Fruit fly (Drosophila melanogaster) whole organism, prepupa: ENCODE results near the gene CG13114.
A peak's percentile ranks its signal among the peaks of the same experiment; 100 is the strongest.

Source experiments
- Blimp-1 ChIP-seq: fragments of 200-800 bp; sonication (Bioruptor generic); optimal IDR thresholded peaks from 3 replicates; lab custom pipeline; 2017; ENCODE audit warnings: missing biosample characterization, missing genetic modification characterization, mild to moderate bottlenecking, moderate library complexity, missing genetic modification reagents
- CG10631 ChIP-seq: fragments of 200-800 bp; sonication (Bioruptor generic); optimal IDR thresholded peaks from 2 replicates; lab custom pipeline; 2016; ENCODE audit warnings: missing biosample characterization, missing genetic modification characterization
- CG10669 ChIP-seq: fragments of 200-800 bp; sonication (Bioruptor generic); optimal IDR thresholded peaks from 3 replicates; lab custom pipeline; 2018; ENCODE audit warnings: missing biosample characterization, mild to moderate bottlenecking, missing genetic modification characterization, moderate library complexity
- CG11294 ChIP-seq: fragments of 200-800 bp; sonication (Bioruptor generic); IDR thresholded peaks from 2 replicates; pipeline ENCODE4 v1.3.6; 2022; ENCODE audit warnings: missing biosample characterization, missing genetic modification characterization
- CG11762 ChIP-seq: fragments of 200-800 bp; sonication (Bioruptor generic); optimal IDR thresholded peaks from 3 replicates; lab custom pipeline; 2016; ENCODE audit warnings: missing biosample characterization, missing genetic modification characterization; ENCODE audit not compliant: insufficient read depth
- CG11902 ChIP-seq: fragments of 200-800 bp; sonication (Bioruptor generic); optimal IDR thresholded peaks from 3 replicates; lab custom pipeline; 2016; ENCODE audit warnings: missing biosample characterization, missing genetic modification characterization
- CG1621 ChIP-seq: fragments of 200-800 bp; sonication (Bioruptor generic); optimal IDR thresholded peaks from 3 replicates; lab custom pipeline; 2018; ENCODE audit warnings: missing biosample characterization, mild to moderate bottlenecking, missing genetic modification characterization
- CG16779 ChIP-seq: fragments of 200-800 bp; sonication (Bioruptor generic); optimal IDR thresholded peaks from 3 replicates; lab custom pipeline; 2017; ENCODE audit warnings: missing biosample characterization, mild to moderate bottlenecking, missing genetic modification characterization
- CG3032 ChIP-seq: fragments of 200-800 bp; optimal IDR thresholded peaks from 2 replicates; lab custom pipeline; 2019; ENCODE audit warnings: missing biosample characterization, mild to moderate bottlenecking, missing genetic modification characterization, moderate library complexity
- CG31627 ChIP-seq: fragments of 200-800 bp; sonication (Bioruptor generic); optimal IDR thresholded peaks from 3 replicates; lab custom pipeline; 2016; ENCODE audit warnings: missing biosample characterization, missing genetic modification characterization
- CG32006 ChIP-seq: fragments of 200-800 bp; sonication (Bioruptor generic); optimal IDR thresholded peaks from 3 replicates; lab custom pipeline; 2017; ENCODE audit warnings: missing biosample characterization, mild to moderate bottlenecking, missing genetic modification characterization
- CG34406 ChIP-seq: fragments of 200-800 bp; sonication (Bioruptor generic); optimal IDR thresholded peaks from 3 replicates; lab custom pipeline; 2016; ENCODE audit warnings: missing biosample characterization, missing genetic modification characterization
- CG3919 ChIP-seq: fragments of 200-800 bp; sonication (Bioruptor generic); optimal IDR thresholded peaks from 3 replicates; lab custom pipeline; 2016; ENCODE audit warnings: missing biosample characterization, missing genetic modification characterization
- CG4318 ChIP-seq: fragments of 200-800 bp; sonication (Bioruptor generic); optimal IDR thresholded peaks from 3 replicates; lab custom pipeline; 2017; ENCODE audit warnings: missing biosample characterization, mild to moderate bottlenecking, missing genetic modification characterization
- CG6163 ChIP-seq: fragments of 200-800 bp; sonication (Bioruptor generic); IDR thresholded peaks from 3 replicates; pipeline ENCODE4 v1.3.6; 2022; ENCODE audit warnings: missing biosample characterization, missing genetic modification characterization
- CG6276 ChIP-seq: fragments of 200-800 bp; sonication (Bioruptor generic); optimal IDR thresholded peaks from 2 replicates; lab custom pipeline; 2017; ENCODE audit warnings: missing biosample characterization, mild to moderate bottlenecking, missing genetic modification characterization
- CG6792 ChIP-seq: fragments of 200-800 bp; sonication (Bioruptor generic); optimal IDR thresholded peaks from 3 replicates; lab custom pipeline; 2016; ENCODE audit warnings: missing biosample characterization, missing genetic modification characterization
- CG6808 ChIP-seq: fragments of 200-800 bp; sonication (Bioruptor generic); optimal IDR thresholded peaks from 3 replicates; lab custom pipeline; 2017; ENCODE audit warnings: missing biosample characterization, missing genetic modification characterization, mild to moderate bottlenecking, moderate library complexity, missing genetic modification reagents
- CG7368 ChIP-seq: fragments of 200-800 bp; sonication (Bioruptor generic); optimal IDR thresholded peaks from 3 replicates; lab custom pipeline; 2016; ENCODE audit warnings: missing biosample characterization, missing genetic modification characterization
- CG8119 ChIP-seq: fragments of 200-800 bp; sonication (Bioruptor generic); IDR thresholded peaks from 3 replicates; pipeline ENCODE4 v1.3.6; 2022; ENCODE audit warnings: missing biosample characterization, missing genetic modification characterization
- CG8319 ChIP-seq: fragments of 200-800 bp; sonication (Bioruptor generic); optimal IDR thresholded peaks from 3 replicates; lab custom pipeline; 2016; ENCODE audit warnings: missing biosample characterization, missing genetic modification characterization
- CG8632 ChIP-seq: fragments of 200-800 bp; sonication (Bioruptor generic); optimal IDR thresholded peaks from 3 replicates; lab custom pipeline; 2016; ENCODE audit warnings: missing biosample characterization, missing genetic modification characterization
- CG9139 ChIP-seq: fragments of 200-800 bp; sonication (Bioruptor generic); optimal IDR thresholded peaks from 3 replicates; lab custom pipeline; 2017; ENCODE audit warnings: missing biosample characterization, mild to moderate bottlenecking, missing genetic modification characterization
- Eip75B ChIP-seq: fragments of 200-800 bp; sonication (Bioruptor generic); optimal IDR thresholded peaks from 3 replicates; lab custom pipeline; 2016; ENCODE audit warnings: missing biosample characterization, missing genetic modification characterization
- Eip78C ChIP-seq: fragments of 200-800 bp; sonication (Bioruptor generic); peaks from one replicate; lab custom pipeline; 2016; ENCODE audit warnings: missing biosample characterization, missing genetic modification characterization
- Ets21C ChIP-seq: fragments of 200-800 bp; sonication (Bioruptor generic); optimal IDR thresholded peaks from 3 replicates; lab custom pipeline; 2016; ENCODE audit warnings: missing biosample characterization, missing genetic modification characterization
- Ets96B ChIP-seq: fragments of 200-800 bp; optimal IDR thresholded peaks from 2 replicates; lab custom pipeline; 2019; ENCODE audit warnings: missing biosample characterization, mild to moderate bottlenecking, missing genetic modification characterization, moderate library complexity
- Hr4 ChIP-seq: fragments of 200-800 bp; sonication (Bioruptor generic); optimal IDR thresholded peaks from 3 replicates; lab custom pipeline; 2016; ENCODE audit warnings: missing biosample characterization, missing genetic modification characterization
- Met ChIP-seq: fragments of 200-800 bp; sonication (Bioruptor generic); optimal IDR thresholded peaks from 3 replicates; lab custom pipeline; 2016; ENCODE audit warnings: missing biosample characterization, missing genetic modification characterization
- Sox102F ChIP-seq: fragments of 200-800 bp; sonication (Bioruptor generic); optimal IDR thresholded peaks from 2 replicates; lab custom pipeline; 2016; ENCODE audit warnings: missing biosample characterization, mild to moderate bottlenecking, missing genetic modification characterization
- Sox14 ChIP-seq: fragments of 200-800 bp; sonication (Bioruptor generic); optimal IDR thresholded peaks from 3 replicates; lab custom pipeline; 2016; ENCODE audit warnings: missing biosample characterization, missing genetic modification characterization
- Sox15 ChIP-seq: fragments of 200-800 bp; sonication (Bioruptor generic); optimal IDR thresholded peaks from 3 replicates; lab custom pipeline; 2016; ENCODE audit warnings: missing biosample characterization, missing genetic modification characterization
- achi ChIP-seq: fragments of 200-800 bp; sonication (Bioruptor generic); optimal IDR thresholded peaks from 3 replicates; lab custom pipeline; 2016; ENCODE audit warnings: missing biosample characterization, missing genetic modification characterization
- acj6 ChIP-seq: fragments of 200-800 bp; sonication (Bioruptor generic); optimal IDR thresholded peaks from 3 replicates; lab custom pipeline; 2016; ENCODE audit warnings: missing biosample characterization, missing genetic modification characterization
- cyc ChIP-seq: fragments of 200-800 bp; sonication (Bioruptor generic); optimal IDR thresholded peaks from 3 replicates; lab custom pipeline; 2016; ENCODE audit warnings: missing biosample characterization, missing genetic modification characterization
- dsx ChIP-seq: fragments of 200-800 bp; optimal IDR thresholded peaks from 3 replicates; lab custom pipeline; 2019; ENCODE audit warnings: missing biosample characterization, mild to moderate bottlenecking, missing genetic modification characterization, moderate library complexity; ENCODE audit not compliant: poor library complexity, severe bottlenecking
- eg ChIP-seq: fragments of 200-800 bp; sonication (Bioruptor generic); IDR thresholded peaks from 3 replicates; pipeline ENCODE4 v1.3.6; 2022; ENCODE audit warnings: missing biosample characterization, missing genetic modification characterization
- esn ChIP-seq: fragments of 200-800 bp; sonication (Bioruptor generic); optimal IDR thresholded peaks from 2 replicates; lab custom pipeline; 2016; ENCODE audit warnings: missing biosample characterization, mild to moderate bottlenecking, missing genetic modification characterization, moderate library complexity
- fd59A ChIP-seq: fragments of 200-800 bp; sonication (Bioruptor generic); optimal IDR thresholded peaks from 2 replicates; lab custom pipeline; 2017; ENCODE audit warnings: missing biosample characterization, mild to moderate bottlenecking, missing genetic modification characterization, missing genetic modification reagents
- fkh ChIP-seq: fragments of 200-800 bp; sonication (Bioruptor generic); optimal IDR thresholded peaks from 3 replicates; lab custom pipeline; 2017; ENCODE audit warnings: missing biosample characterization, mild to moderate bottlenecking, missing genetic modification characterization, moderate library complexity
- lz ChIP-seq: fragments of 200-800 bp; sonication (Bioruptor generic); optimal IDR thresholded peaks from 3 replicates; lab custom pipeline; 2016; ENCODE audit warnings: missing biosample characterization, missing genetic modification characterization
- net ChIP-seq: fragments of 200-800 bp; sonication (Bioruptor generic); optimal IDR thresholded peaks from 3 replicates; lab custom pipeline; 2016; ENCODE audit warnings: missing biosample characterization, missing genetic modification characterization
- pdm3 ChIP-seq: fragments of 200-800 bp; sonication (Bioruptor generic); optimal IDR thresholded peaks from 3 replicates; lab custom pipeline; 2016; ENCODE audit warnings: missing biosample characterization, missing genetic modification characterization
- salr ChIP-seq, 2 experiments: fragments of 200-800 bp; sonication (Bioruptor generic); optimal IDR thresholded peaks; 3 replicates each; lab custom pipeline; 2016 to 2018; ENCODE audit warnings: missing biosample characterization in 2 of 2, missing genetic modification characterization in 2 of 2, mild to moderate bottlenecking in 1 of 2
- spab ChIP-seq: fragments of 200-800 bp; sonication (Bioruptor generic); optimal IDR thresholded peaks from 2 replicates; lab custom pipeline; 2017; ENCODE audit warnings: missing biosample characterization, mild to moderate bottlenecking, missing genetic modification characterization, missing genetic modification reagents
- ss ChIP-seq, 2 experiments: fragments of 200-800 bp; sonication (Bioruptor generic); optimal IDR thresholded peaks; 2 replicates in 1 of 2; 3 replicates in 1 of 2; lab custom pipeline; 2017 to 2018; ENCODE audit warnings: mild to moderate bottlenecking in 2 of 2, missing biosample characterization in 2 of 2, missing genetic modification characterization in 2 of 2, moderate library complexity in 1 of 2
- svp ChIP-seq: fragments of 200-800 bp; sonication (Bioruptor generic); peaks from one replicate; lab custom pipeline; 2016; ENCODE audit warnings: missing biosample characterization, missing genetic modification characterization
- topi ChIP-seq: fragments of 200-800 bp; sonication (Bioruptor generic); optimal IDR thresholded peaks from 3 replicates; lab custom pipeline; 2016; ENCODE audit warnings: missing biosample characterization, missing genetic modification characterization
- vri ChIP-seq: fragments of 200-800 bp; sonication (Bioruptor generic); optimal IDR thresholded peaks from 3 replicates; lab custom pipeline; 2016; ENCODE audit warnings: missing biosample characterization, mild to moderate bottlenecking, missing genetic modification characterization

CG13114 gene

dm6 chr2L:9520886-9521868 lies 24.4 kb upstream of the CG13114 start, which contains the start of gene Oatp30B:
Gene Oatp30B (plus strand): TSS chr2L:9521210.
- TF ChIP-seq CG10669 (peak; percentile 87), Ets21C (GFP tag; lab: Kevin White, UChicago) (peak; percentile 90), Sox102F (GFP tag; lab: Kevin White, UChicago) (peak; percentile 94), salr (GFP tag; optimal IDR thresholded peaks at IDR 0.05; lab: Kevin White, UChicago) (peak; percentile 81 to 83), CG31627 (GFP tag; lab: Kevin White, UChicago) (peak; percentile 97), vri (GFP tag; lab: Kevin White, UChicago) (peak; percentile 88), Eip75B (peak; percentile 93), fkh (GFP tag; lab: Kevin White, UChicago) (peak; percentile 53), CG8632 (GFP tag; lab: Kevin White, UChicago) (peak; percentile 90), cyc (GFP tag; lab: Kevin White, UChicago) (peak; percentile 93), CG11902 (GFP tag; lab: Kevin White, UChicago) (peak; percentile 89), fd59A (GFP tag; lab: Kevin White, UChicago) (peak; percentile 74), CG6276 (peak; percentile 79), Eip78C (GFP tag; lab: Kevin White, UChicago) (peak; percentile 97), CG3032 (peak; percentile 94), CG6808 (GFP tag; lab: Kevin White, UChicago) (peak; percentile 79), lz (peak; percentile 96), svp (GFP tag; lab: Kevin White, UChicago) (peak; percentile 97), net (GFP tag; lab: Kevin White, UChicago) (peak; percentile 89), dsx (peak; percentile 95), ss (GFP tag; optimal IDR thresholded peaks at IDR 0.05; lab: Kevin White, UChicago) (peak; percentile 57 to 83), Hr4 (GFP tag; lab: Kevin White, UChicago) (peak; percentile 93), CG16779 (tag; lab: Kevin White, UChicago) (peak; percentile 84), CG3919 (GFP tag; lab: Kevin White, UChicago) (peak; percentile 93), CG34406 (GFP tag; lab: Kevin White, UChicago) (peak; percentile 93), CG32006 (GFP tag; lab: Kevin White, UChicago) (peak; percentile 89), spab (peak; percentile 60), CG8319 (GFP tag; lab: Kevin White, UChicago) (peak; percentile 85), CG6792 (GFP tag; lab: Kevin White, UChicago) (peak; percentile 91), acj6 (GFP tag; lab: Kevin White, UChicago) (peak; percentile 94), eg (peak; percentile 97), CG1621 (tag; lab: Kevin White, UChicago) (peak; percentile 100), Met (GFP tag; lab: Kevin White, UChicago) (peak; percentile 93), Sox15 (GFP tag; lab: Kevin White, UChicago) (peak; percentile 90), CG11294 (peak; percentile 89; the same call in 1 of the 2 replicates), pdm3 (GFP tag; lab: Kevin White, UChicago) (peak; percentile 95), CG10631 (peak; percentile 95), Ets96B (peak; percentile 93), esn (GFP tag; lab: Kevin White, UChicago) (peak; percentile 96), achi (peak; percentile 90), Sox14 (GFP tag; lab: Kevin White, UChicago) (peak; percentile 95), CG9139 (GFP tag; lab: Kevin White, UChicago) (peak; percentile 66), CG8119 (GFP tag; lab: Robert Waterston, UW) (no peak; the same call in 1 of the 3 replicates), Blimp-1 (GFP tag; lab: Kevin White, UChicago) (peak; percentile 57), CG4318 (peak; percentile 80), CG6163 (GFP tag; lab: Robert Waterston, UW) (peak; percentile 97), CG7368 (peak; percentile 88), CG11762 (GFP tag; lab: Kevin White, UChicago) (peak; percentile 88), topi (GFP tag; lab: Kevin White, UChicago) (peak; percentile 92)
